Worm (Caenorhabditis elegans) whole organism, L2 larva: ENCODE data around the gene C18H7.6.
A peak's percentile ranks its signal among the peaks of the same experiment; 100 is the strongest.

Source experiments
- F13H6.1 ChIP-seq: sonication (generic microtip); optimal IDR thresholded peaks from 2 replicates; lab custom pipeline; 2016; ENCODE audit warnings: missing genetic modification characterization, missing compliant biosample characterization
- R02D3.7 ChIP-seq: fragments of 150-350 bp; optimal IDR thresholded peaks from 2 replicates; lab custom pipeline; 2014; ENCODE audit warnings: missing biosample characterization, missing genetic modification characterization
- ZK546.5 ChIP-seq: sonication (generic microtip); optimal IDR thresholded peaks from 2 replicates; lab custom pipeline; 2017; ENCODE audit warnings: missing biosample characterization, missing genetic modification characterization
- alr-1 ChIP-seq: fragments of 150-350 bp; optimal IDR thresholded peaks from 2 replicates; lab custom pipeline; 2014; ENCODE audit warnings: missing biosample characterization, missing genetic modification characterization
- aly-2 ChIP-seq: fragments of 150-350 bp; optimal IDR thresholded peaks from 2 replicates; lab custom pipeline; 2014; ENCODE audit warnings: missing biosample characterization, missing genetic modification characterization
- ama-1 ChIP-seq: fragments of 150-350 bp; optimal IDR thresholded peaks from 2 replicates; lab custom pipeline; 2018; ENCODE audit warnings: inconsistent platforms
- blmp-1 ChIP-seq: sonication (generic microtip); optimal IDR thresholded peaks from 2 replicates; lab custom pipeline; 2017; ENCODE audit warnings: missing genetic modification characterization, mild to moderate bottlenecking, missing compliant biosample characterization, antibody characterized with exemption, moderate library complexity; ENCODE audit not compliant: insufficient read depth
- ceh-82 ChIP-seq: fragments of 150-350 bp; optimal IDR thresholded peaks from 2 replicates; lab custom pipeline; 2014; ENCODE audit warnings: missing biosample characterization, missing genetic modification characterization
- dmd-4 ChIP-seq: sonication (generic microtip); optimal IDR thresholded peaks from 2 replicates; lab custom pipeline; 2017; ENCODE audit warnings: missing biosample characterization, missing genetic modification characterization
- elt-1 ChIP-seq: fragments of 150-350 bp; optimal IDR thresholded peaks from 2 replicates; lab custom pipeline; 2014; ENCODE audit warnings: missing biosample characterization, missing genetic modification characterization
- elt-3 ChIP-seq: sonication (generic microtip); optimal IDR thresholded peaks from 2 replicates; lab custom pipeline; 2017; ENCODE audit warnings: missing biosample characterization, missing genetic modification characterization
- fos-1 ChIP-seq: fragments of 150-350 bp; optimal IDR thresholded peaks from 2 replicates; lab custom pipeline; 2014; ENCODE audit warnings: missing biosample characterization, missing genetic modification characterization
- lin-11 ChIP-seq: fragments of 150-350 bp; sonication (generic microtip); optimal IDR thresholded peaks from 2 replicates; lab custom pipeline; 2014; ENCODE audit warnings: missing biosample characterization, missing genetic modification characterization, inconsistent platforms, mixed read lengths
- lin-13 ChIP-seq: fragments of 150-350 bp; optimal IDR thresholded peaks from 2 replicates; lab custom pipeline; 2014; ENCODE audit warnings: missing biosample characterization, missing genetic modification reagents, missing genetic modification characterization
- lin-39 ChIP-seq: fragments of 150-350 bp; optimal IDR thresholded peaks from 2 replicates; lab custom pipeline; 2014; ENCODE audit warnings: missing biosample characterization, missing genetic modification reagents, missing genetic modification characterization
- mab-5 ChIP-seq: fragments of 150-350 bp; optimal IDR thresholded peaks from 2 replicates; lab custom pipeline; 2014; ENCODE audit warnings: missing biosample characterization, missing genetic modification characterization
- mbf-1 ChIP-seq: sonication (generic microtip); optimal IDR thresholded peaks from 2 replicates; lab custom pipeline; 2017; ENCODE audit warnings: missing biosample characterization, missing genetic modification characterization
- mdl-1 ChIP-seq, 2 experiments: fragments of 150-350 bp in 1 of 2; sonication (generic microtip) in 1 of 2; optimal IDR thresholded peaks; 2 replicates each; lab custom pipeline; 2017; ENCODE audit warnings: missing biosample characterization in 2 of 2, missing genetic modification characterization in 2 of 2
- nhr-10 ChIP-seq: sonication (generic microtip); optimal IDR thresholded peaks from 2 replicates; lab custom pipeline; 2017; ENCODE audit warnings: missing biosample characterization, missing genetic modification characterization
- nhr-12 ChIP-seq: fragments of 150-350 bp; optimal IDR thresholded peaks from 2 replicates; lab custom pipeline; 2014; ENCODE audit warnings: missing biosample characterization, missing genetic modification characterization
- nhr-129 ChIP-seq: fragments of 150-350 bp; optimal IDR thresholded peaks from 2 replicates; lab custom pipeline; 2014; ENCODE audit warnings: missing biosample characterization, missing genetic modification characterization
- nhr-21 ChIP-seq: fragments of 150-350 bp; optimal IDR thresholded peaks from 2 replicates; lab custom pipeline; 2014; ENCODE audit warnings: missing biosample characterization, missing genetic modification characterization
- nhr-23 ChIP-seq: fragments of 150-350 bp; optimal IDR thresholded peaks from 2 replicates; lab custom pipeline; 2014; ENCODE audit warnings: missing biosample characterization, missing genetic modification reagents, missing genetic modification characterization
- nhr-237 ChIP-seq: fragments of 150-350 bp; optimal IDR thresholded peaks from 2 replicates; lab custom pipeline; 2014; ENCODE audit warnings: missing biosample characterization, missing genetic modification characterization
- nhr-25 ChIP-seq: fragments of 150-350 bp; sonication (generic microtip); optimal IDR thresholded peaks from 3 replicates; lab custom pipeline; 2014; ENCODE audit warnings: missing biosample characterization, missing genetic modification characterization
- nhr-77 ChIP-seq: fragments of 150-350 bp; optimal IDR thresholded peaks from 2 replicates; lab custom pipeline; 2014; ENCODE audit warnings: missing biosample characterization, missing genetic modification characterization
- peb-1 ChIP-seq: fragments of 150-350 bp; optimal IDR thresholded peaks from 2 replicates; lab custom pipeline; 2014; ENCODE audit warnings: missing biosample characterization, missing genetic modification characterization
- sem-4 ChIP-seq: fragments of 150-350 bp; optimal IDR thresholded peaks from 2 replicates; lab custom pipeline; 2014; ENCODE audit warnings: missing biosample characterization, missing genetic modification reagents, missing genetic modification characterization
- skn-1 ChIP-seq: sonication (generic microtip); optimal IDR thresholded peaks from 2 replicates; lab custom pipeline; 2017; ENCODE audit warnings: missing biosample characterization, missing genetic modification characterization
- sma-3 ChIP-seq: sonication (generic microtip); optimal IDR thresholded peaks from 2 replicates; lab custom pipeline; 2016; ENCODE audit warnings: missing genetic modification reagents, missing genetic modification characterization, missing compliant biosample characterization
- sma-9 ChIP-seq, 2 experiments: fragments of 150-350 bp in 1 of 2; sonication (generic microtip) in 1 of 2; optimal IDR thresholded peaks; 2 replicates each; lab custom pipeline; 2014 to 2016; ENCODE audit warnings: missing genetic modification characterization in 2 of 2, mild to moderate bottlenecking in 1 of 2, missing biosample characterization in 1 of 2, missing compliant biosample characterization in 1 of 2, missing genetic modification reagents in 1 of 2, moderate library complexity in 1 of 2
- snpc-4 ChIP-seq: fragments of 150-350 bp; optimal IDR thresholded peaks from 2 replicates; lab custom pipeline; 2014; ENCODE audit warnings: missing biosample characterization, missing genetic modification characterization
- unc-39 ChIP-seq: fragments of 150-350 bp; optimal IDR thresholded peaks from 2 replicates; lab custom pipeline; 2014; ENCODE audit warnings: missing biosample characterization, missing genetic modification characterization
- unc-55 ChIP-seq: fragments of 150-350 bp; sonication (generic microtip); optimal IDR thresholded peaks from 3 replicates; lab custom pipeline; 2014; ENCODE audit warnings: missing biosample characterization, missing genetic modification reagents, missing genetic modification characterization
- ztf-1 ChIP-seq: fragments of 200-800 bp; sonication (Bioruptor generic); conservative IDR thresholded peaks from 2 replicates; pipeline ENCODE4 v1.3.6; 2022; ENCODE audit warnings: missing genetic modification characterization, missing compliant biosample characterization
- ztf-11 ChIP-seq: sonication (generic microtip); optimal IDR thresholded peaks from 2 replicates; lab custom pipeline; 2017; ENCODE audit warnings: missing biosample characterization, missing genetic modification characterization
- ztf-4 ChIP-seq: fragments of 150-350 bp; optimal IDR thresholded peaks from 2 replicates; lab custom pipeline; 2014; ENCODE audit warnings: missing biosample characterization, missing genetic modification characterization

The C18H7.6 gene

DNA sequence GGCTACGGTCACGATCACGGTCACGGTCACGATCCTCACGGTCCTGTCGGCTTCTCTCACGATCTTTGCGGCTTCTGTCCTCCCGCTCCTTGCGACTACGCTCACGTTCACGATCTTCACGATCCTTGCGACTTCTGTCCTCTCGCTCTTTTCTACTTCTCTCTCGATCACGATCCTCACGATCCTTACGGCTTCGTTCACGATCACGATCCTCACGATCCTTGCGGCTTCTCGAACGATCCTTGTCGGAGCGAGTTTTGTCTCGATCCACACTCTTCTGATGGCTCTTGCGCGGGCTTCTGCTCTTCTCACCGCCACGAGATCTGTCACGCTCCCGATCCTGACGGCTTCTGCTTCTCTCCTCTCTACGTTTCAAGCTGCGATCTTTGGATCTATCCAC, 11.8 kb downstream of the C18H7.6 start:
- TF ChIP-seq unc-55 (GFP tag; lab: Kevin White, UChicago), result no peak
- no peak for TF ChIP-seq ztf-1 (GFP tag; lab: Robert Waterston, UW)
- no peak for TF ChIP-seq skn-1 (tag; lab: Kevin White, UChicago)
- no peak for TF ChIP-seq sma-3 (GFP tag; lab: Kevin White, UChicago)
- TF ChIP-seq nhr-10, result no peak
- no peak for TF ChIP-seq alr-1 (tag; lab: Kevin White, UChicago)
- TF ChIP-seq sma-9 (GFP tag; optimal IDR thresholded peaks at IDR 0.05; lab: Kevin White, UChicago), result no peak
- TF ChIP-seq sma-9 (tag; optimal IDR thresholded peaks at IDR 0.05; lab: Kevin White, UChicago), result no peak
- no peak for TF ChIP-seq ztf-11 (tag; lab: Kevin White, UChicago)
- TF ChIP-seq nhr-237 (tag; lab: Kevin White, UChicago), result no peak
- no peak for TF ChIP-seq blmp-1 (tag; lab: Kevin White, UChicago)
- TF ChIP-seq aly-2 (tag; lab: Kevin White, UChicago), result no peak
- no peak for TF ChIP-seq ZK546.5 (tag; lab: Kevin White, UChicago)
- no peak for TF ChIP-seq lin-13
- no peak for TF ChIP-seq nhr-23 (tag; lab: Kevin White, UChicago)
- TF ChIP-seq snpc-4 (tag; lab: Kevin White, UChicago), result no peak
- no peak for TF ChIP-seq nhr-12 (tag; lab: Kevin White, UChicago)
- TF ChIP-seq elt-1 (tag; lab: Kevin White, UChicago), result no peak
- no peak for TF ChIP-seq F13H6.1
- no peak for TF ChIP-seq dmd-4 (tag; lab: Kevin White, UChicago)
- no peak for TF ChIP-seq nhr-21
- TF ChIP-seq, all 48 proteins: peak for 0

DNA sequence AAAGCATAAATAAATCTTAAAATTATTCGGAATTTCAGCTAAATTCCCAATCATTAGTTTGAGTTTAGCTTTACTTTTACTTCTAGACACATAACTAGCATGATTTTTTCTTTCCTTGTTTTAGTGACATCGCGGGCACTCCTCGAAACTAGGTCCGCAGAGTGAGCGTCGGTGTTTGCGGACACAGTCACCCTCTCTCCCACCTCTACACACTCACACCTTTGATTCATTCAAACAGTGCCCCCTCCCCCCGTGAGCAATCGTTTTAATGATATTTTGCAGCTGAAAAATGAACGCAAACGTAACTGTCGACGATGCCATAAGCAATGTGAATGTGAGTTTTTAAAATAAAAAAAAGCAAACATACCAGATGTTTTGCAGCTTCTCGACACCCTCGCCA, 19.8 kb downstream of the C18H7.6 start, which contains the start of gene gex-2:
gex-2 (plus strand) TSS at position 283 of the 400 bp plus-strand sequence.
- TF ChIP-seq nhr-129 (tag; lab: Kevin White, UChicago) (peak; percentile 11), fos-1 (tag; lab: Kevin White, UChicago) (peak; percentile 47), unc-55 (GFP tag; lab: Kevin White, UChicago) (peak; percentile 29), sma-3 (GFP tag; lab: Kevin White, UChicago) (no peak)

- no peak for TF ChIP-seq aly-2 (tag; lab: Kevin White, UChicago)
Measured at ce11 chrIV:570799-571300, 21.4 kb downstream of the C18H7.6 start, which contains the start of gene F56A11.5. Gene F56A11.5 (minus strand): TSS chrIV:570849.

ce11 chrIV:564000-564399, 28.3 kb downstream of the C18H7.6 start:
- no peak for TF ChIP-seq ama-1 (lab: Kevin White, UChicago)
- TF ChIP-seq elt-3 (tag; lab: Kevin White, UChicago), result no peak
- no peak for TF ChIP-seq sma-3 (GFP tag; lab: Kevin White, UChicago)
- no peak for TF ChIP-seq mab-5 (tag; lab: Kevin White, UChicago)
- no peak for TF ChIP-seq nhr-77 (tag; lab: Kevin White, UChicago)
- TF ChIP-seq F13H6.1, result no peak
- TF ChIP-seq mdl-1 (tag; optimal IDR thresholded peaks at IDR 0.05; lab: Kevin White, UChicago), result no peak
- no peak for TF ChIP-seq ceh-82 (tag; lab: Kevin White, UChicago)
- TF ChIP-seq nhr-25, result no peak
- TF ChIP-seq lin-39 (tag; lab: Kevin White, UChicago), result no peak
- no peak for TF ChIP-seq lin-11 (tag; lab: Kevin White, UChicago)
- TF ChIP-seq sma-9 (GFP tag; optimal IDR thresholded peaks at IDR 0.05; lab: Kevin White, UChicago), result no peak
- TF ChIP-seq sma-9 (tag; optimal IDR thresholded peaks at IDR 0.05; lab: Kevin White, UChicago), result no peak
- TF ChIP-seq ztf-1 (GFP tag; lab: Robert Waterston, UW), result no peak
- no peak for TF ChIP-seq nhr-21
- no peak for TF ChIP-seq ZK546.5 (tag; lab: Kevin White, UChicago)
- TF ChIP-seq R02D3.7 (tag; lab: Kevin White, UChicago), result no peak
- TF ChIP-seq blmp-1 (tag; lab: Kevin White, UChicago), result no peak
- no peak for TF ChIP-seq nhr-23 (tag; lab: Kevin White, UChicago)

ce11 chrIV:563417-563816, 28.9 kb downstream of the C18H7.6 start:
- TF ChIP-seq sem-4 (no peak), lin-11 (tag; lab: Kevin White, UChicago) (no peak), lin-39 (tag; lab: Kevin White, UChicago) (no peak), mbf-1 (tag; lab: Kevin White, UChicago) (no peak), unc-39 (tag; lab: Kevin White, UChicago) (no peak), nhr-12 (tag; lab: Kevin White, UChicago) (no peak), ztf-4 (no peak), peb-1 (tag; lab: Kevin White, UChicago) (no peak), nhr-129 (tag; lab: Kevin White, UChicago) (no peak)
